Worm (Caenorhabditis elegans) whole organism, midembryonic: ENCODE data around the gene dlc-2.

ENCODE experiments used
- T22C8.4 ChIP-seq: fragments of 200-800 bp; sonication (Bioruptor generic); IDR thresholded peaks from 2 replicates; pipeline ENCODE4 v1.3.6; 2022; ENCODE audit warnings: missing genetic modification characterization, missing compliant biosample characterization
- cog-1 ChIP-seq: sonication (generic microtip); optimal IDR thresholded peaks from 2 replicates; lab custom pipeline; 2016; ENCODE audit warnings: missing genetic modification characterization, missing compliant biosample characterization
- flt-1 ChIP-seq: fragments of 200-800 bp; sonication (Bioruptor generic); IDR thresholded peaks from 2 replicates; pipeline ENCODE4 v1.3.6; 2022; ENCODE audit warnings: missing genetic modification characterization, missing compliant biosample characterization
- klf-2 ChIP-seq: fragments of 200-800 bp; sonication (Bioruptor generic); conservative IDR thresholded peaks from 2 replicates; pipeline ENCODE4 v1.3.6; 2022; ENCODE audit warnings: missing genetic modification reagents, missing genetic modification characterization, missing compliant biosample characterization
- med-1 ChIP-seq: sonication (generic microtip); optimal IDR thresholded peaks from 2 replicates; lab custom pipeline; 2017; ENCODE audit warnings: missing genetic modification characterization, mild to moderate bottlenecking, missing compliant biosample characterization, antibody characterized with exemption, missing genetic modification reagents; ENCODE audit not compliant: insufficient read depth
- ref-1 ChIP-seq: fragments of 200-800 bp; sonication (Bioruptor generic); conservative IDR thresholded peaks from 2 replicates; pipeline ENCODE4 v1.3.6; 2022; ENCODE audit warnings: missing genetic modification reagents, missing genetic modification characterization, missing compliant biosample characterization
- tab-1 ChIP-seq: fragments of 200-800 bp; sonication (Bioruptor generic); IDR thresholded peaks from 2 replicates; pipeline ENCODE4 v1.3.6; 2022; ENCODE audit warnings: missing genetic modification characterization, missing compliant biosample characterization
- ztf-23 ChIP-seq: fragments of 200-800 bp; sonication (Bioruptor generic); IDR thresholded peaks from 2 replicates; pipeline ENCODE4 v1.3.6; 2022; ENCODE audit warnings: missing genetic modification reagents, missing genetic modification characterization, missing compliant biosample characterization
- ztf-29 ChIP-seq: fragments of 200-800 bp; sonication (Bioruptor generic); IDR thresholded peaks from 2 replicates; pipeline ENCODE4 v1.3.6; 2022; ENCODE audit warnings: missing genetic modification reagents, missing genetic modification characterization, missing compliant biosample characterization

dlc-2 gene

ce11 chrIV:12124314-12125084 is 13.1 kb upstream of the dlc-2 start, which contains the start of gene dhhc-6:
TSS of gene dhhc-6 (plus strand) at chrIV:12124952.
- TF ChIP-seq tab-1 (GFP tag; lab: Robert Waterston, UW), result no peak
- TF ChIP-seq ztf-29 (GFP tag; lab: Robert Waterston, UW), result no peak
- 0 out of 2 replicates have a peak, but pooled peaks have one; percentile 11 for TF ChIP-seq flt-1 (GFP tag; lab: Robert Waterston, UW)

ce11 chrIV:12122874-12123664 is 11.7 kb upstream of the dlc-2 start, which contains the start of gene aly-3:
TSS of gene aly-3 (plus strand) at chrIV:12123282.
- no peak for TF ChIP-seq tab-1 (GFP tag; lab: Robert Waterston, UW)
- TF ChIP-seq ztf-23 (GFP tag; lab: Robert Waterston, UW), result no peak
- TF ChIP-seq T22C8.4, result no peak
- TF ChIP-seq flt-1 (GFP tag; lab: Robert Waterston, UW), result no peak
- TF ChIP-seq klf-2 (GFP tag; lab: Robert Waterston, UW), result no peak
- no peak for TF ChIP-seq ztf-29 (GFP tag; lab: Robert Waterston, UW)
- no peak for TF ChIP-seq med-1
- TF ChIP-seq ref-1 (GFP tag; lab: Robert Waterston, UW), result no peak
- TF ChIP-seq cog-1, result no peak

ce11 chrIV:12121076-12121475 is 9.7 kb upstream of the dlc-2 start, which contains the start of the genes ddb-1 and M18.6:
TSS of gene ddb-1 (minus strand) at chrIV:12121165.
TSS of gene M18.6 (plus strand) at chrIV:12121310.
- TF ChIP-seq klf-2 (GFP tag; lab: Robert Waterston, UW) (no peak), ztf-29 (GFP tag; lab: Robert Waterston, UW) (no peak), flt-1 (GFP tag; lab: Robert Waterston, UW) (no peak), cog-1 (no peak)

- TF ChIP-seq T22C8.4 (no peak), flt-1 (GFP tag; lab: Robert Waterston, UW) (no peak), tab-1 (GFP tag; lab: Robert Waterston, UW) (no peak), klf-2 (GFP tag; lab: Robert Waterston, UW) (no peak), med-1 (no peak), cog-1 (no peak), ztf-23 (GFP tag; lab: Robert Waterston, UW) (no peak), ref-1 (GFP tag; lab: Robert Waterston, UW) (no peak), ztf-29 (GFP tag; lab: Robert Waterston, UW) (no peak)
Observed at ce11 chrIV:12120536-12120935, 9.2 kb upstream of the dlc-2 start.

- no peak for TF ChIP-seq med-1
- TF ChIP-seq tab-1 (GFP tag; lab: Robert Waterston, UW), result no peak
- no peak for TF ChIP-seq T22C8.4
- TF ChIP-seq cog-1, result no peak
Observed at ce11 chrIV:12114498-12114897, 3.1 kb upstream of the dlc-2 start.

ce11 chrIV:12113056-12113455 is 1.7 kb upstream of the dlc-2 start:
- TF ChIP-seq tab-1 (GFP tag; lab: Robert Waterston, UW) (no peak), flt-1 (GFP tag; lab: Robert Waterston, UW) (no peak), cog-1 (no peak), ztf-23 (GFP tag; lab: Robert Waterston, UW) (no peak), T22C8.4 (no peak), ztf-29 (GFP tag; lab: Robert Waterston, UW) (no peak)

ce11 chrIV:12110339-12110738 is 1.0 kb downstream of the dlc-2 start, which contains the start of gene col-129:
TSS of gene col-129 (minus strand) at chrIV:12110439.
- no peak for TF ChIP-seq tab-1 (GFP tag; lab: Robert Waterston, UW)

- TF ChIP-seq ref-1 (GFP tag; lab: Robert Waterston, UW), result no peak
- no peak for TF ChIP-seq ztf-23 (GFP tag; lab: Robert Waterston, UW)
- no peak for TF ChIP-seq cog-1
- no peak for TF ChIP-seq tab-1 (GFP tag; lab: Robert Waterston, UW)
- TF ChIP-seq flt-1 (GFP tag; lab: Robert Waterston, UW), result no peak
- TF ChIP-seq med-1, result no peak
- no peak for TF ChIP-seq klf-2 (GFP tag; lab: Robert Waterston, UW)
- TF ChIP-seq ztf-29 (GFP tag; lab: Robert Waterston, UW), result no peak
- TF ChIP-seq T22C8.4, result no peak
Observed at ce11 chrIV:12109743-12110142, 1.6 kb downstream of the dlc-2 start.

- TF ChIP-seq tab-1 (GFP tag; lab: Robert Waterston, UW) (no peak), med-1 (no peak), ref-1 (GFP tag; lab: Robert Waterston, UW) (no peak), ztf-29 (GFP tag; lab: Robert Waterston, UW) (no peak), T22C8.4 (no peak), cog-1 (no peak), ztf-23 (GFP tag; lab: Robert Waterston, UW) (no peak), klf-2 (GFP tag; lab: Robert Waterston, UW) (no peak), flt-1 (GFP tag; lab: Robert Waterston, UW) (no peak)
Observed at ce11 chrIV:12108984-12109657, 2.3 kb downstream of the dlc-2 start.

ce11 chrIV:12105558-12105957 is 5.8 kb downstream of the dlc-2 start, which contains the start of gene M18.3:
TSS of gene M18.3 (plus strand) at chrIV:12105858.
- TF ChIP-seq klf-2 (GFP tag; lab: Robert Waterston, UW) (no peak), cog-1 (no peak), med-1 (no peak), tab-1 (GFP tag; lab: Robert Waterston, UW) (no peak), ztf-23 (GFP tag; lab: Robert Waterston, UW) (no peak), ref-1 (GFP tag; lab: Robert Waterston, UW) (no peak), flt-1 (GFP tag; lab: Robert Waterston, UW) (no peak), T22C8.4 (no peak), ztf-29 (GFP tag; lab: Robert Waterston, UW) (no peak)
